Worm (Caenorhabditis elegans) whole organism, L3 larva: ENCODE data around the gene sre-48.

Source experiments
- aly-2 ChIP-seq: fragments of 150-350 bp; optimal IDR thresholded peaks from 2 replicates; lab custom pipeline; 2014; ENCODE audit warnings: missing biosample characterization, missing genetic modification characterization
- ceh-82 ChIP-seq: fragments of 150-350 bp; optimal IDR thresholded peaks from 2 replicates; lab custom pipeline; 2014; ENCODE audit warnings: missing biosample characterization, missing genetic modification characterization
- ceh-9 ChIP-seq: sonication (generic microtip); optimal IDR thresholded peaks from 2 replicates; lab custom pipeline; 2018; ENCODE audit warnings: missing biosample characterization, missing genetic modification characterization
- egl-27 ChIP-seq: sonication (generic microtip); optimal IDR thresholded peaks from 4 replicates; lab custom pipeline; 2017; ENCODE audit warnings: missing biosample characterization, missing genetic modification reagents, missing genetic modification characterization
- fos-1 ChIP-seq: fragments of 150-350 bp; optimal IDR thresholded peaks from 2 replicates; lab custom pipeline; 2014; ENCODE audit warnings: missing biosample characterization, missing genetic modification characterization
- jun-1 ChIP-seq: fragments of 150-350 bp; optimal IDR thresholded peaks from 2 replicates; lab custom pipeline; 2014; ENCODE audit warnings: missing biosample characterization, missing genetic modification reagents, missing genetic modification characterization
- mdl-1 ChIP-seq: fragments of 150-350 bp; optimal IDR thresholded peaks from 2 replicates; lab custom pipeline; 2014; ENCODE audit warnings: missing biosample characterization, missing genetic modification characterization
- nhr-25 ChIP-seq: sonication (generic microtip); optimal IDR thresholded peaks from 2 replicates; lab custom pipeline; 2017; ENCODE audit warnings: missing biosample characterization, missing genetic modification characterization
- nhr-76 ChIP-seq: fragments of 150-350 bp; sonication (generic microtip); optimal IDR thresholded peaks from 5 replicates; lab custom pipeline; 2014; ENCODE audit warnings: missing biosample characterization, missing genetic modification characterization
- nhr-77 ChIP-seq: fragments of 150-350 bp; optimal IDR thresholded peaks from 2 replicates; lab custom pipeline; 2014; ENCODE audit warnings: missing biosample characterization, missing genetic modification characterization
- snpc-4 ChIP-seq: fragments of 150-350 bp; optimal IDR thresholded peaks from 2 replicates; lab custom pipeline; 2014; ENCODE audit warnings: missing biosample characterization, missing genetic modification characterization

DNA sequence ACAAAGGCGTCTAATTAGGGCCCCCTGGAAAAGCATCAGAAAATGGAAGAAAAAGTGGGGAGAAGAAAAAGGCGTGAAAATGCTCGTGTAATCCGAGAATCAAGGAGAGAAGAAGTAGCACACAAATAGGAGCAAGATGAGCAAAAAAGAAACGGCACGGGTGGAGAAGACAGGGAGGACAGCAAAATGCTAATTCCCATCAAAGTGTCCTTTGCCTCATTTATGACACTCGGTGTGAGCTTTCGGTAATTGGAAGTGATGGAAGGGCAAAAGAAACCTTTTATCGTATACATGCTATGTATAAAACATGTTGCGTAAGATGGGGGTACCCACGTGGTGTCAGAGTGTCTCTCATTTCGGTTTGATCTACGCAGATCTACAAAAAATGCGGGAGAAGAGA, 46.1 kb downstream of the sre-48 start:
- no peak for TF ChIP-seq ceh-9 (tag; lab: Kevin White, UChicago)
- TF ChIP-seq nhr-76, result no peak
- TF ChIP-seq ceh-82 (tag; lab: Kevin White, UChicago), result no peak
- TF ChIP-seq nhr-25, result no peak
- TF ChIP-seq aly-2 (tag; lab: Kevin White, UChicago), result no peak
- TF ChIP-seq mdl-1, result no peak
- TF ChIP-seq snpc-4 (tag; lab: Kevin White, UChicago), result no peak
- TF ChIP-seq jun-1, result no peak
- no peak for TF ChIP-seq nhr-77 (tag; lab: Kevin White, UChicago)
- no peak for TF ChIP-seq fos-1 (tag; lab: Kevin White, UChicago)
- TF ChIP-seq egl-27 (tag; lab: Kevin White, UChicago), result no peak
